Worm (Caenorhabditis elegans): ENCODE results near the gene mstr-2.

Gene mstr-2

DNA sequence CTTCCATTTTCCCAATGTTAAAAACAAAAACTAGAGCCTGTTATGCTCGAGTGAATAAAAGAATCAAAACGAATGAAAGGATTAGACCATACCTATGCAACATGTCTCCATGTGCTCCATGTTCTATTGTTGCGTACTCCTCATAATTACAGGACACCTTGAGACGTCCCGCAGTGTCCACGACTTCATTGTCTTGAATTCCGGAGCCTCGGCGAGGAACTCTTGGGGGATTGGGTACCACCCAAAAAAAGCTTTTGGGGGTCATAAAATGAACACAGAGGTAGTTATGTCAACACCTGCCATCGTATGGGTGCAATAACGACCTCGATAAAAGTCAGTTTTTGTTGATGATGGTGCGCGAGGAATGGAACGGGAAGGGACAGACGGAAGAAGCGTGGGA, 14.0 kb upstream of the mstr-2 start:
- TF ChIP-seq ceh-82 (tag; optimal IDR thresholded peaks at IDR 0.05) (no peak), mab-9 (GFP tag; IDR thresholded peaks at IDR 0.05) (no peak), zag-1 (tag; optimal IDR thresholded peaks at IDR 0.05) (no peak), nhr-20 (tag; optimal IDR thresholded peaks at IDR 0.05) (no peak), snpc-4 (tag; optimal IDR thresholded peaks at IDR 0.05) (no peak), dsc-1 (tag; optimal IDR thresholded peaks at IDR 0.05) (no peak), nhr-11 (tag; optimal IDR thresholded peaks at IDR 0.05) (no peak), C16A3.4 (tag; optimal IDR thresholded peaks at IDR 0.05) (no peak), Y116A8C.19 (tag; optimal IDR thresholded peaks at IDR 0.05; ENCODE audit: borderline replicate concordance) (no peak), mep-1 (tag; optimal IDR thresholded peaks at IDR 0.05) (no peak), nhr-28 (tag; optimal IDR thresholded peaks at IDR 0.05) (no peak), unc-130 (tag; optimal IDR thresholded peaks at IDR 0.05) (no peak), fos-1 (tag; optimal IDR thresholded peaks at IDR 0.05) (no peak), grh-1 (GFP tag; IDR thresholded peaks at IDR 0.05) (no peak), skn-1 (tag; optimal IDR thresholded peaks at IDR 0.05) (no peak)

- TF ChIP-seq nhr-237 (tag; optimal IDR thresholded peaks at IDR 0.05) (no peak), zip-4 (GFP tag; optimal IDR thresholded peaks at IDR 0.05) (no peak), snu-23 (GFP tag; optimal IDR thresholded peaks at IDR 0.05) (peak; percentile 28), nhr-71 (tag; optimal IDR thresholded peaks at IDR 0.05) (peak; percentile 64), unc-86 (tag; optimal IDR thresholded peaks at IDR 0.05) (peak; percentile 23), tbx-2 (tag; optimal IDR thresholded peaks at IDR 0.05) (peak; percentile 1), lin-14 (GFP tag; optimal IDR thresholded peaks at IDR 0.05) (peak; percentile 72), sup-37 (GFP tag; optimal IDR thresholded peaks at IDR 0.05) (no peak), ceh-63 (GFP tag; optimal IDR thresholded peaks at IDR 0.05) (no peak), nhr-19 (GFP tag; conservative IDR thresholded peaks at IDR 0.05) (peak; percentile 23; the same call in 1 of the 2 replicates), lir-3 (tag; optimal IDR thresholded peaks at IDR 0.05; ENCODE audit: poor library complexity) (no peak), swsn-7 (tag; optimal IDR thresholded peaks at IDR 0.05) (peak; percentile 57), grh-1 (GFP tag; IDR thresholded peaks at IDR 0.05) (peak; percentile 81), nhr-47 (tag; optimal IDR thresholded peaks at IDR 0.05) (peak; percentile 36), xbp-1 (tag; optimal IDR thresholded peaks at IDR 0.05) (peak; percentile 40), irx-1 (tag; optimal IDR thresholded peaks at IDR 0.05) (no peak), fkh-10 (GFP tag; optimal IDR thresholded peaks at IDR 0.05) (no peak), efl-1 (optimal IDR thresholded peaks at IDR 0.05) (peak; percentile 24 to 41), efl-1 (GFP tag; optimal IDR thresholded peaks at IDR 0.05 in 1 of 2) (no peak), fos-1 (tag; optimal IDR thresholded peaks at IDR 0.05) (no peak), C34B4.2 (tag; optimal IDR thresholded peaks at IDR 0.05) (no peak), ceh-8 (GFP tag; optimal IDR thresholded peaks at IDR 0.05) (no peak), nhr-11 (tag; optimal IDR thresholded peaks at IDR 0.05) (no peak), mef-2 (tag; optimal IDR thresholded peaks at IDR 0.05) (no peak), nhr-77 (tag; optimal IDR thresholded peaks at IDR 0.05) (no peak), unc-62 (GFP tag; optimal IDR thresholded peaks at IDR 0.05) (no peak), sox-4 (tag; optimal IDR thresholded peaks at IDR 0.05) (no peak), pax-3 (tag; optimal IDR thresholded peaks at IDR 0.05) (peak; percentile 2), mep-1 (tag; optimal IDR thresholded peaks at IDR 0.05) (peak; percentile 53), lsy-2 (tag; optimal IDR thresholded peaks at IDR 0.05) (peak; percentile 63 to 85), nhr-20 (tag; optimal IDR thresholded peaks at IDR 0.05) (peak; percentile 6), lin-39 (tag; optimal IDR thresholded peaks at IDR 0.05) (no peak), nhr-85 (tag) (peak; percentile 96), fkh-8 (tag; optimal IDR thresholded peaks at IDR 0.05) (peak; percentile 44), blmp-1 (tag; optimal IDR thresholded peaks at IDR 0.05) (peak; percentile 2), alr-1 (tag; optimal IDR thresholded peaks at IDR 0.05; ENCODE audit: borderline replicate concordance) (no peak)
Measured at ce11 chrIII:4456579-4456978, 12.3 kb upstream of the mstr-2 start.

Data from whole organism, L1 larva.